Worm (Caenorhabditis elegans): ENCODE measurements around the gene Y69A2AR.28.

- TF ChIP-seq zag-1 (tag; optimal IDR thresholded peaks at IDR 0.05) = no peak
- TF ChIP-seq snpc-4 (tag; optimal IDR thresholded peaks at IDR 0.05) = no peak
- TF ChIP-seq ceh-16 (tag; optimal IDR thresholded peaks at IDR 0.05) = no peak
- TF ChIP-seq nhr-77 (tag; optimal IDR thresholded peaks at IDR 0.05) = no peak
- TF ChIP-seq ama-1 (optimal IDR thresholded peaks at IDR 0.05) = no peak
Observed at ce11 chrIV:2628171-2628570, 15.3 kb upstream of the Y69A2AR.28 start, which contains the start of gene ngn-1.

Data from whole organism, L2 larva.